Fruit fly (Drosophila melanogaster) whole organism: Measurements from ENCODE around the gene Lip3.

Source experiments
- CG8478 ChIP-seq: fragments of >200 bp; optimal IDR thresholded peaks from 2 replicates; lab custom pipeline; 2018; ENCODE audit warnings: inconsistent platforms
- EcR ChIP-seq, 2 experiments: fragments of >200 bp; optimal IDR thresholded peaks; 2 replicates each; lab custom pipeline; 2017; ENCODE audit warnings: missing biosample characterization in 2 of 2, missing genetic modification characterization in 2 of 2, missing genetic modification reagents in 2 of 2
- pan ChIP-seq: fragments of >200 bp; optimal IDR thresholded peaks from 2 replicates; lab custom pipeline; 2017
- psq ChIP-seq: fragments of >200 bp; optimal IDR thresholded peaks from 2 replicates; lab custom pipeline; 2017

dm6 chr3R:13334007-13334406 is 37.7 kb downstream of the Lip3 start, which contains the start of gene PK2-R2:
- TF ChIP-seq EcR (GFP tag; optimal IDR thresholded peaks at IDR 0.05; lab: Kevin White, UChicago) (no peak), CG8478 (lab: Kevin White, UChicago) (no peak), psq (lab: Kevin White, UChicago) (no peak), pan (no peak)
